Worm (Caenorhabditis elegans) whole organism, early embryonic: ENCODE measurements around the gene memi-3.

Source experiments
- B0310.2 ChIP-seq: sonication (generic microtip); optimal IDR thresholded peaks from 2 replicates; lab custom pipeline; 2016; ENCODE audit warnings: mild to moderate bottlenecking, missing genetic modification characterization, missing compliant biosample characterization
- F13C5.2 ChIP-seq: sonication (generic microtip); optimal IDR thresholded peaks from 2 replicates; lab custom pipeline; 2017; ENCODE audit warnings: mild to moderate bottlenecking, missing genetic modification characterization, inconsistent platforms, missing compliant biosample characterization
- aly-1 ChIP-seq: sonication (generic microtip); optimal IDR thresholded peaks from 2 replicates; lab custom pipeline; 2016; ENCODE audit warnings: missing genetic modification characterization, missing compliant biosample characterization
- ama-1 ChIP-seq: fragments of 150-350 bp; optimal IDR thresholded peaks from 2 replicates; lab custom pipeline; 2014
- ceh-13 ChIP-seq: fragments of 200-800 bp; sonication (Bioruptor generic); optimal IDR thresholded peaks from 2 replicates; lab custom pipeline; 2018; ENCODE audit warnings: mild to moderate bottlenecking, missing genetic modification characterization, missing compliant biosample characterization
- ceh-36 ChIP-seq: sonication (generic microtip); optimal IDR thresholded peaks from 2 replicates; lab custom pipeline; 2016; ENCODE audit warnings: missing genetic modification characterization, inconsistent platforms, missing compliant biosample characterization
- ets-7 ChIP-seq: sonication (generic microtip); optimal IDR thresholded peaks from 2 replicates; lab custom pipeline; 2016; ENCODE audit warnings: missing genotype, missing genetic modification characterization, missing compliant biosample characterization
- hmbx-1 ChIP-seq: sonication (generic microtip); optimal IDR thresholded peaks from 2 replicates; lab custom pipeline; 2016; ENCODE audit warnings: mild to moderate bottlenecking, missing genetic modification characterization, missing compliant biosample characterization
- hmg-4 ChIP-seq: fragments of 200-800 bp; sonication (Bioruptor generic); optimal IDR thresholded peaks from 2 replicates; lab custom pipeline; 2018; ENCODE audit warnings: mild to moderate bottlenecking, missing genetic modification characterization, missing compliant biosample characterization
- hnd-1 ChIP-seq: sonication (generic microtip); optimal IDR thresholded peaks from 2 replicates; lab custom pipeline; 2016; ENCODE audit warnings: missing genetic modification characterization, missing compliant biosample characterization
- pes-1 ChIP-seq: fragments of 200-800 bp; sonication (Bioruptor generic); IDR thresholded peaks from 2 replicates; pipeline ENCODE4 v1.3.6; 2022; ENCODE audit warnings: missing genetic modification reagents, missing genetic modification characterization, missing compliant biosample characterization
- sea-1 ChIP-seq: fragments of 200-800 bp; sonication (Bioruptor generic); conservative IDR thresholded peaks from 2 replicates; pipeline ENCODE4 v1.3.6; 2022; ENCODE audit warnings: missing genetic modification characterization, missing compliant biosample characterization
- tbx-11 ChIP-seq: fragments of 200-800 bp; sonication (Bioruptor generic); IDR thresholded peaks from 2 replicates; pipeline ENCODE4 v1.3.6; 2022; ENCODE audit warnings: missing genetic modification characterization, missing compliant biosample characterization
- tbx-37 ChIP-seq: fragments of 200-800 bp; sonication (Bioruptor generic); conservative IDR thresholded peaks from 2 replicates; pipeline ENCODE4 v1.3.6; 2022; ENCODE audit warnings: missing genetic modification reagents, missing genetic modification characterization, missing compliant biosample characterization
- tra-4 ChIP-seq: sonication (generic microtip); optimal IDR thresholded peaks from 2 replicates; lab custom pipeline; 2017; ENCODE audit warnings: missing genetic modification characterization, missing compliant biosample characterization

Gene memi-3

ce11 chrIV:11353946-11354458, 49.1 kb downstream of the memi-3 start, which contains the start of gene T01G1.2:
TSS of gene T01G1.2 (plus strand) at chrIV:11354408.
- no peak for TF ChIP-seq tbx-11 (GFP tag; lab: Robert Waterston, UW)
- no peak for TF ChIP-seq B0310.2 (tag; lab: Kevin White, UChicago)
- no peak for TF ChIP-seq ets-7 (tag; lab: Kevin White, UChicago)
- no peak for TF ChIP-seq aly-1 (tag; lab: Kevin White, UChicago)
- TF ChIP-seq tra-4 (tag; lab: Kevin White, UChicago), result no peak
- TF ChIP-seq ceh-36 (tag; lab: Kevin White, UChicago), result no peak
- TF ChIP-seq ceh-13 (GFP tag; lab: Kevin White, UChicago), result no peak
- TF ChIP-seq tbx-37 (GFP tag; lab: Robert Waterston, UW), result no peak

- TF ChIP-seq hmbx-1 (no peak), ceh-13 (GFP tag; lab: Kevin White, UChicago) (no peak), F13C5.2 (no peak), hmg-4 (no peak), ceh-36 (tag; lab: Kevin White, UChicago) (no peak), sea-1 (GFP tag; lab: Robert Waterston, UW) (no peak), ama-1 (no peak), aly-1 (tag; lab: Kevin White, UChicago) (no peak), pes-1 (GFP tag; lab: Robert Waterston, UW) (no peak), B0310.2 (tag; lab: Kevin White, UChicago) (no peak), hnd-1 (tag; lab: Kevin White, UChicago) (no peak), ets-7 (tag; lab: Kevin White, UChicago) (no peak), tbx-11 (GFP tag; lab: Robert Waterston, UW) (no peak), tbx-37 (GFP tag; lab: Robert Waterston, UW) (no peak)
Measured at ce11 chrIV:11352768-11353167, 50.4 kb downstream of the memi-3 start.
